Fruit fly (Drosophila melanogaster): ENCODE results near the gene CG17283.

Gene CG17283

DNA sequence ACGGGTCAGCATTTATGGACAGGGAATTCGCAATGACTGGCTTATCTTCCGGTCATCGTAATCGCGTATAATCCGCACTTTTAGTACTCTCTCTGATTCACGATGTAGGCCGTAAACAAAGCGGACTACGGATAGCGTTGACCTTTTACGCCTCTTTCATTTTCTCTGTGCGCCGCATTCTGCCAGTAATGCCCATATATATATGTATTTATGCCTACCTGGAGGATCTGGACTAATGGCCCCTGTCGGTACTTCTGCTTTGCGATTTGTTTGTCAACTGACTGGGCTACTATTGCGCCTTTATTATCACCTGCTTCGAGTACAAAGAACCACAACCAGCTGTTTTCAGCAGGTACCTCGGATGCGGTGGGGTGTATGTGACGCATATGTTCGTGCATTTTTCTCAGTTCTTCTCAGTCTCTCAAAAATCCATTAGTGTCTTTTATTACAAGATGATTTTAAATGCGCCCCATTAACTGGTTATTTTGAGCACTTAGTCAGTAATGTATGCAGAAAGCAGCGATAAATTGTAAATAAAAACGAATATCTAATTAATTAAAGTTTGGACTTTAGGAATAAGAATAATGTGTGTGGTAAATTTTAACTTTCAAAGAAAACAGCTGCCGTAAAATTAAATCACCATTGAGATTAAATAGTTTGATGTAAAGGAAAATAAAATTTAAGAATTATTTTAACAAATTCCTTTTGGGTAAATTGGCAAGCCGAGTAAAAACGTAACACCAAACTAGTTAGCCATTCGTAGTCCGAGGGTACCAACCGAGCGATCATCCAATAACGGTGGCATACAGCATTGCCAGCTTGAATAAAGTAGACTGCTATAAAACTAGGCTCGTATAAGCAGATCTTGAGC, 13.1 kb upstream of the CG17283 start, which contains the start of gene CREG:
CREG (minus strand) TSS at position 323 of the 871 bp plus-strand sequence.
- TF ChIP-seq dmrt93B (GFP tag; optimal IDR thresholded peaks at IDR 0.05), result peak; percentile 37
- TF ChIP-seq N (GFP tag; optimal IDR thresholded peaks at IDR 0.05), result no peak
- no peak for TF ChIP-seq dl (GFP tag; optimal IDR thresholded peaks at IDR 0.05; ENCODE audit: insufficient read depth in 1 of 2, partially characterized antibody in 2 of 2)
- no peak for TF ChIP-seq Dif (GFP tag; optimal IDR thresholded peaks at IDR 0.05; ENCODE audit: partially characterized antibody)
- TF ChIP-seq dsf (GFP tag; optimal IDR thresholded peaks at IDR 0.05; ENCODE audit: borderline replicate concordance), result no peak
- no peak for TF ChIP-seq Abd-B (GFP tag; optimal IDR thresholded peaks at IDR 0.05)
- peak; percentile 0 for TF ChIP-seq Dfd (GFP tag; optimal IDR thresholded peaks at IDR 0.05)
- no peak for TF ChIP-seq CG9705 (GFP tag; optimal IDR thresholded peaks at IDR 0.05)
- no peak for TF ChIP-seq Mio (GFP tag; optimal IDR thresholded peaks at IDR 0.05)
- TF ChIP-seq jim (GFP tag; optimal IDR thresholded peaks at IDR 0.05), result no peak
- TF ChIP-seq psq (GFP tag; optimal IDR thresholded peaks at IDR 0.05), result peak; percentile 43
- no peak for TF ChIP-seq CrebA (GFP tag; optimal IDR thresholded peaks at IDR 0.05; ENCODE audit: borderline replicate concordance)
- no peak for TF ChIP-seq brk (GFP tag; optimal IDR thresholded peaks at IDR 0.05)
- TF ChIP-seq h (GFP tag; optimal IDR thresholded peaks at IDR 0.05), result no peak
- no peak for TF ChIP-seq Vsx2 (GFP tag; optimal IDR thresholded peaks at IDR 0.05; ENCODE audit: partially characterized antibody)
- TF ChIP-seq ey (GFP tag; optimal IDR thresholded peaks at IDR 0.05), result peak; percentile 32
- peak; percentile 70 for TF ChIP-seq woc (GFP tag; optimal IDR thresholded peaks at IDR 0.05)
- TF ChIP-seq GATAd (GFP tag; optimal IDR thresholded peaks at IDR 0.05), result no peak
- peak; percentile 4 for TF ChIP-seq OdsH (GFP tag; optimal IDR thresholded peaks at IDR 0.05)
- TF ChIP-seq tai (GFP tag; optimal IDR thresholded peaks at IDR 0.05), result peak; percentile 19
- TF ChIP-seq br (GFP tag; optimal IDR thresholded peaks at IDR 0.05), result peak; percentile 5
- TF ChIP-seq Myc (optimal IDR thresholded peaks at IDR 0.05), result no peak
- TF ChIP-seq usp (GFP tag; optimal IDR thresholded peaks at IDR 0.05), result no peak
- no peak for TF ChIP-seq Rel (GFP tag; optimal IDR thresholded peaks at IDR 0.05)
- peak; percentile 34 for TF ChIP-seq Rel (tag; optimal IDR thresholded peaks at IDR 0.05)
- TF ChIP-seq rgr (GFP tag; optimal IDR thresholded peaks at IDR 0.05), result peak; percentile 32
- TF ChIP-seq Hr78 (GFP tag; optimal IDR thresholded peaks at IDR 0.05), result no peak
- peak in 1 of 2 experiments; percentile 48 for TF ChIP-seq foxo (GFP tag; optimal IDR thresholded peaks at IDR 0.05)
- peak; percentile 34 for TF ChIP-seq Sp1 (GFP tag; optimal IDR thresholded peaks at IDR 0.05)
- TF ChIP-seq HLH106 (tag; optimal IDR thresholded peaks at IDR 0.05), result peak; percentile 15
- no peak for TF ChIP-seq lola (GFP tag; optimal IDR thresholded peaks at IDR 0.05)
- TF ChIP-seq Hr83 (GFP tag; optimal IDR thresholded peaks at IDR 0.05; ENCODE audit: poor library complexity, severe bottlenecking), result peak; percentile 66
- peak; percentile 79 for TF ChIP-seq pan (optimal IDR thresholded peaks at IDR 0.05)
- TF ChIP-seq fru (GFP tag; optimal IDR thresholded peaks at IDR 0.05), result peak; percentile 39
- TF ChIP-seq Hnf4 (GFP tag; optimal IDR thresholded peaks at IDR 0.05), result no peak
- no peak for TF ChIP-seq sv (GFP tag; optimal IDR thresholded peaks at IDR 0.05)
- TF ChIP-seq Jra (GFP tag; optimal IDR thresholded peaks at IDR 0.05), result peak; percentile 42
- no peak for TF ChIP-seq CG32264 (GFP tag; optimal IDR thresholded peaks at IDR 0.05)
- no peak for TF ChIP-seq sage (GFP tag; optimal IDR thresholded peaks at IDR 0.05)

DNA sequence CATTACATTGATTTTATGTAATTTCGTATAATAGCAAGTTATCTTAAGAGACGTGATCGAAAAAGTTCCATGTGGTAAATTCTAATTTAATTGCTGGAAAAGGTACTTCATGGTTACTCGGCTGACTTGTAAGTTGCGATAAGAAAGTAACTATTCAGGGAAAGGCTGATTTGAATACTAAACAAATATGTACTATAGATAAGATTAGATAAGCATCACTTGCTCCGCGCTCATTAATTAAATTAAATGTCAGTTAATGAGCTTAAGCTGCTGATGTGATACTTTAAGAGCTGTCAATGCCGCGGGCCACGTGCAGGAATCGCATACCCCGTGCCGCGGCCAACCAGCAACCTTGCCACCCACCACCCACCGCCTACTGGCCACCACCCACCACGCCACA, 7.6 kb upstream of the CG17283 start:
- TF ChIP-seq jim (GFP tag; optimal IDR thresholded peaks at IDR 0.05), result no peak
- TF ChIP-seq ey (GFP tag; optimal IDR thresholded peaks at IDR 0.05), result no peak
- no peak for TF ChIP-seq Sp1 (GFP tag; optimal IDR thresholded peaks at IDR 0.05)
- TF ChIP-seq CrebA (GFP tag; optimal IDR thresholded peaks at IDR 0.05; ENCODE audit: borderline replicate concordance), result no peak
- no peak for TF ChIP-seq psq (GFP tag; optimal IDR thresholded peaks at IDR 0.05)
- TF ChIP-seq Vsx2 (GFP tag; optimal IDR thresholded peaks at IDR 0.05; ENCODE audit: partially characterized antibody), result no peak
- TF ChIP-seq lola (GFP tag; optimal IDR thresholded peaks at IDR 0.05), result no peak
